Worm (Caenorhabditis elegans) whole organism, young adult: ENCODE measurements around the gene R02F2.9.

ENCODE experiments used
- B0035.1 ChIP-seq: sonication (generic microtip); optimal IDR thresholded peaks from 2 replicates; lab custom pipeline; 2016; ENCODE audit warnings: missing genetic modification characterization, mild to moderate bottlenecking, missing compliant biosample characterization, missing genotype, missing genetic modification reagents
- C17E4.6 ChIP-seq: fragments of 200-800 bp; sonication (Bioruptor generic); IDR thresholded peaks from 2 replicates; pipeline ENCODE4 v1.3.6; 2022; ENCODE audit warnings: missing genetic modification reagents, missing genetic modification characterization, missing compliant biosample characterization
- F49E8.2 ChIP-seq: sonication (generic microtip); optimal IDR thresholded peaks from 3 replicates; lab custom pipeline; 2017; ENCODE audit warnings: missing genetic modification characterization, mild to moderate bottlenecking, missing compliant biosample characterization, antibody characterized with exemption, moderate library complexity; ENCODE audit not compliant: insufficient read depth
- F55B11.4 ChIP-seq: sonication (generic microtip); optimal IDR thresholded peaks from 2 replicates; lab custom pipeline; 2016; ENCODE audit warnings: missing compliant biosample characterization, missing genetic modification characterization, borderline replicate concordance; ENCODE audit not compliant: insufficient read depth
- F57A8.1 ChIP-seq: fragments of 200-800 bp; sonication (Bioruptor generic); optimal IDR thresholded peaks from 2 replicates; lab custom pipeline; 2018; ENCODE audit warnings: mild to moderate bottlenecking, missing genetic modification characterization, moderate library complexity, missing compliant biosample characterization
- T07F8.4 ChIP-seq: sonication (generic microtip); optimal IDR thresholded peaks from 2 replicates; lab custom pipeline; 2016; ENCODE audit warnings: mild to moderate bottlenecking, missing genetic modification characterization, moderate library complexity, missing compliant biosample characterization
- Y56A3A.18 ChIP-seq: fragments of 200-800 bp; sonication (Bioruptor generic); IDR thresholded peaks from 2 replicates; pipeline ENCODE4 v1.3.6; 2022; ENCODE audit warnings: missing genetic modification reagents, missing genetic modification characterization, missing compliant biosample characterization
- Y79H2A.3 ChIP-seq: fragments of 200-800 bp; sonication (Bioruptor generic); conservative IDR thresholded peaks from 2 replicates; pipeline ENCODE4 v1.3.6; 2022; ENCODE audit warnings: missing genetic modification reagents, missing genetic modification characterization, missing compliant biosample characterization
- ZK185.1 ChIP-seq: sonication (generic microtip); optimal IDR thresholded peaks from 2 replicates; lab custom pipeline; 2016; ENCODE audit warnings: mild to moderate bottlenecking, missing genetic modification characterization, missing compliant biosample characterization; ENCODE audit not compliant: poor library complexity, severe bottlenecking
- ama-1 ChIP-seq, 3 experiments: fragments of 150-350 bp in 1 of 3; sonication (generic microtip) in 2 of 3; optimal IDR thresholded peaks; 2 replicates each; lab custom pipeline; 2014 to 2018; ENCODE audit warnings: missing biosample characterization in 2 of 3, missing genetic modification characterization in 2 of 3, missing genetic modification reagents in 2 of 3
- attf-3 ChIP-seq: fragments of 200-800 bp; sonication (Bioruptor generic); conservative IDR thresholded peaks from 2 replicates; pipeline ENCODE4 v1.3.6; 2022; ENCODE audit warnings: missing genetic modification reagents, missing genetic modification characterization, missing compliant biosample characterization
- ccch-3 ChIP-seq: fragments of 200-800 bp; sonication (Bioruptor generic); optimal IDR thresholded peaks from 2 replicates; lab custom pipeline; 2018; ENCODE audit warnings: mild to moderate bottlenecking, missing genetic modification characterization, missing compliant biosample characterization
- cebp-2 ChIP-seq: fragments of 200-800 bp; sonication (Bioruptor generic); IDR thresholded peaks from 2 replicates; pipeline ENCODE4 v1.3.6; 2022; ENCODE audit warnings: missing genetic modification characterization, missing compliant biosample characterization
- ceh-100 ChIP-seq: fragments of 200-800 bp; sonication (Bioruptor generic); IDR thresholded peaks from 2 replicates; pipeline ENCODE4 v1.3.6; 2022; ENCODE audit warnings: missing genetic modification reagents, missing genetic modification characterization, missing compliant biosample characterization
- ceh-40 ChIP-seq: fragments of 200-800 bp; sonication (Bioruptor generic); IDR thresholded peaks from 2 replicates; pipeline ENCODE4 v1.3.6; 2022; ENCODE audit warnings: missing genetic modification characterization, missing compliant biosample characterization
- dpff-1 ChIP-seq: sonication (generic microtip); optimal IDR thresholded peaks from 2 replicates; lab custom pipeline; 2017; ENCODE audit warnings: mild to moderate bottlenecking, missing genetic modification characterization, missing compliant biosample characterization
- egl-18 ChIP-seq: fragments of 200-800 bp; sonication (Bioruptor generic); IDR thresholded peaks from 2 replicates; pipeline ENCODE4 v1.3.6; 2022; ENCODE audit warnings: missing genetic modification reagents, missing genetic modification characterization, missing compliant biosample characterization
- hlh-12 ChIP-seq: sonication (generic microtip); optimal IDR thresholded peaks from 2 replicates; lab custom pipeline; 2016; ENCODE audit warnings: missing genetic modification characterization, missing compliant biosample characterization
- hlh-26 ChIP-seq: fragments of 200-800 bp; sonication (Bioruptor generic); conservative IDR thresholded peaks from 2 replicates; pipeline ENCODE4 v1.3.6; 2022; ENCODE audit warnings: missing genetic modification reagents, missing genetic modification characterization, missing compliant biosample characterization
- hmg-20 ChIP-seq: fragments of 200-800 bp; sonication (Bioruptor generic); IDR thresholded peaks from 2 replicates; pipeline ENCODE4 v1.3.6; 2022; ENCODE audit warnings: missing genetic modification reagents, missing genetic modification characterization, missing compliant biosample characterization
- hrde-1 ChIP-seq: sonication (generic microtip); optimal IDR thresholded peaks from 2 replicates; lab custom pipeline; 2016; ENCODE audit warnings: missing genetic modification characterization, mild to moderate bottlenecking, missing compliant biosample characterization, moderate library complexity, missing genotype, missing genetic modification reagents, borderline replicate concordance
- let-526 ChIP-seq: fragments of 200-800 bp; sonication (Bioruptor generic); IDR thresholded peaks from 2 replicates; pipeline ENCODE4 v1.3.6; 2022; ENCODE audit warnings: missing genetic modification reagents, missing genetic modification characterization, missing compliant biosample characterization
- let-607 ChIP-seq, 2 experiments: fragments of 200-800 bp in 1 of 2; sonication (Bioruptor generic) in 1 of 2; sonication (generic microtip) in 1 of 2; optimal IDR thresholded peaks; 2 replicates each; lab custom pipeline; 2016 to 2018; ENCODE audit warnings: mild to moderate bottlenecking in 2 of 2, missing compliant biosample characterization in 2 of 2, missing genetic modification characterization in 2 of 2, moderate library complexity in 2 of 2, missing genotype in 1 of 2
- lin-26 ChIP-seq: fragments of 200-800 bp; sonication (Bioruptor generic); IDR thresholded peaks from 2 replicates; pipeline ENCODE4 v1.3.6; 2022; ENCODE audit warnings: missing genetic modification reagents, missing genetic modification characterization, missing compliant biosample characterization
- lin-35 ChIP-seq, 3 experiments: fragments of 150-350 bp in 2 of 3; sonication (generic microtip) in 1 of 3; optimal IDR thresholded peaks; 2 replicates each; lab custom pipeline; 2014 to 2018; ENCODE audit warnings: missing biosample characterization in 3 of 3, missing genetic modification characterization in 3 of 3, missing genetic modification reagents in 3 of 3
- lsl-1 ChIP-seq: fragments of 200-800 bp; sonication (Bioruptor generic); optimal IDR thresholded peaks from 2 replicates; lab custom pipeline; 2018; ENCODE audit warnings: mild to moderate bottlenecking, missing genetic modification characterization, moderate library complexity, missing compliant biosample characterization
- madf-6 ChIP-seq: fragments of 200-800 bp; sonication (Bioruptor generic); IDR thresholded peaks from 2 replicates; pipeline ENCODE4 v1.3.6; 2022; ENCODE audit warnings: missing genetic modification reagents, missing genetic modification characterization, missing compliant biosample characterization
- mel-28 ChIP-seq: sonication (generic microtip); optimal IDR thresholded peaks from 2 replicates; lab custom pipeline; 2016; ENCODE audit warnings: borderline replicate concordance, mild to moderate bottlenecking, missing genetic modification characterization, missing compliant biosample characterization
- mxl-1 ChIP-seq: sonication (generic microtip); optimal IDR thresholded peaks from 2 replicates; lab custom pipeline; 2016; ENCODE audit warnings: missing genetic modification characterization, missing compliant biosample characterization
- nfya-2 ChIP-seq: fragments of 200-800 bp; sonication (Bioruptor generic); IDR thresholded peaks from 2 replicates; pipeline ENCODE4 v1.3.6; 2022; ENCODE audit warnings: missing genetic modification reagents, missing genetic modification characterization, missing compliant biosample characterization
- nfyb-1 ChIP-seq: fragments of 200-800 bp; sonication (Bioruptor generic); IDR thresholded peaks from 2 replicates; pipeline ENCODE4 v1.3.6; 2022; ENCODE audit warnings: missing genetic modification reagents, missing genetic modification characterization, missing compliant biosample characterization
- nhr-120 ChIP-seq: fragments of 200-800 bp; sonication (Bioruptor generic); IDR thresholded peaks from 2 replicates; pipeline ENCODE4 v1.3.6; 2022; ENCODE audit warnings: missing genetic modification characterization, missing compliant biosample characterization
- nhr-90 ChIP-seq: sonication (generic microtip); optimal IDR thresholded peaks from 2 replicates; lab custom pipeline; 2016; ENCODE audit warnings: missing genotype, mild to moderate bottlenecking, missing genetic modification characterization, missing compliant biosample characterization
- pbrm-1 ChIP-seq: fragments of 200-800 bp; sonication (Bioruptor generic); IDR thresholded peaks from 2 replicates; pipeline ENCODE4 v1.3.6; 2022; ENCODE audit warnings: missing genetic modification reagents, missing genetic modification characterization, missing compliant biosample characterization
- rpc-1 ChIP-seq, 2 experiments: fragments of 150-350 bp in 1 of 2; sonication (generic microtip) in 1 of 2; optimal IDR thresholded peaks; 2 replicates each; lab custom pipeline; 2014 to 2018; ENCODE audit warnings: missing biosample characterization in 1 of 2, missing genetic modification characterization in 1 of 2, missing genetic modification reagents in 1 of 2, missing genotype in 1 of 2
- sdz-38 ChIP-seq: sonication (generic microtip); optimal IDR thresholded peaks from 2 replicates; lab custom pipeline; 2016; ENCODE audit warnings: missing genotype, missing genetic modification characterization, missing compliant biosample characterization
- snpc-1.3 ChIP-seq: sonication (generic microtip); optimal IDR thresholded peaks from 2 replicates; lab custom pipeline; 2017; ENCODE audit warnings: missing genetic modification characterization, mild to moderate bottlenecking, missing compliant biosample characterization, antibody characterized with exemption, moderate library complexity, missing genotype, missing genetic modification reagents; ENCODE audit not compliant: insufficient read depth
- somi-1 ChIP-seq: fragments of 200-800 bp; sonication (Bioruptor generic); optimal IDR thresholded peaks from 2 replicates; lab custom pipeline; 2018; ENCODE audit warnings: mild to moderate bottlenecking, missing genetic modification characterization, missing compliant biosample characterization
- tbx-9 ChIP-seq: sonication (generic microtip); optimal IDR thresholded peaks from 2 replicates; lab custom pipeline; 2016; ENCODE audit warnings: borderline replicate concordance, missing genetic modification characterization, inconsistent platforms, missing compliant biosample characterization
- unc-130 ChIP-seq: sonication (generic microtip); optimal IDR thresholded peaks from 2 replicates; lab custom pipeline; 2016; ENCODE audit warnings: missing genetic modification reagents, missing genetic modification characterization, missing compliant biosample characterization
- zfh-2 ChIP-seq: fragments of 200-800 bp; sonication (Bioruptor generic); conservative IDR thresholded peaks from 2 replicates; pipeline ENCODE4 v1.3.6; 2022; ENCODE audit warnings: missing genetic modification reagents, missing genetic modification characterization, missing compliant biosample characterization
- ztf-18 ChIP-seq: sonication (generic microtip); optimal IDR thresholded peaks from 2 replicates; lab custom pipeline; 2016; ENCODE audit warnings: missing genotype, mild to moderate bottlenecking, missing genetic modification characterization, missing compliant biosample characterization
- ztf-26 ChIP-seq: sonication (generic microtip); optimal IDR thresholded peaks from 2 replicates; lab custom pipeline; 2017; ENCODE audit warnings: missing genetic modification characterization, missing compliant biosample characterization
- ztf-28 ChIP-seq: fragments of 200-800 bp; sonication (Bioruptor generic); IDR thresholded peaks from 2 replicates; pipeline ENCODE4 v1.3.6; 2022; ENCODE audit warnings: missing genetic modification reagents, missing genetic modification characterization, missing compliant biosample characterization
- ztf-3 ChIP-seq: fragments of 200-800 bp; sonication (Bioruptor generic); optimal IDR thresholded peaks from 2 replicates; lab custom pipeline; 2018; ENCODE audit warnings: mild to moderate bottlenecking, missing genetic modification characterization, missing compliant biosample characterization
- ztf-6 ChIP-seq: fragments of 200-800 bp; sonication (Bioruptor generic); IDR thresholded peaks from 2 replicates; pipeline ENCODE4 v1.3.6; 2022; ENCODE audit warnings: missing genetic modification reagents, missing genetic modification characterization, missing compliant biosample characterization

R02F2.9 gene

DNA sequence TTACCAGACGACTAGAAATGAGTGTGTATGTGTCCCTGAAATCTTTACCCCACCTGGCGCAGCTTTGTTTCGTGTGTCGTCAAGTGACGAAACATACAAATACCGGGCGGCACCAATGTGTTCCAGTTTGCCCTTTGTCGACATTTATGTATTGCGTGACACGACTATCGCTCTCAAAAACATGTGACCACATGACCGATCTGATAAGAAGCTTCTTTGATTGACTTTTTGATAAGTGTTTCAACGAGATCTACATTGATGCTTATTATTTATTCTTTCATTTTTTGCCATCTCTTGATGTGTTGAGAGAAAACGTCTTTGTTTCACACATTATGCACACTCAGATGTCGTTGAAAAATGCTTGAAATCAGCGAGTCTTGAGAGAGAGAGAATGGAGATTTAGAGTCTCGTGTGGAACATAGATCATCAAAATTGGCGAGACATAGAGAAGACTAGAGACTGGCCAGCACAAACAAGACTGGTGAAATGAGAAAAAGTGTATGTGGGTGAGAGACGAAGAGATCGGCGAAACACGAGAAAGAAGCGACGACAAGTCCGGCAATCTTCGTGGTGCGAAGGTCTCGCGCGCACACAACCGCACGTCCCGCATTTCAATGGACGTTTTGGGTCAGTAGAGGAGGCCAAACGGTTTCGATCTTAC is 4.1 kb downstream of the R02F2.9 start (continued):
- TF ChIP-seq F57A8.1, result no peak
- no peak for TF ChIP-seq nhr-90 (tag; lab: Kevin White, UChicago)
- no peak; the same call in 1 of the 2 replicates for TF ChIP-seq pbrm-1 (GFP tag; lab: Robert Waterston, UW)
- TF ChIP-seq madf-6 (GFP tag; lab: Robert Waterston, UW), result no peak
- TF ChIP-seq snpc-1.3 (tag; lab: Kevin White, UChicago), result no peak
- TF ChIP-seq T07F8.4 (tag; lab: Kevin White, UChicago), result no peak
- TF ChIP-seq attf-3 (GFP tag; lab: Robert Waterston, UW), result 0 out of 2 replicates have a peak, but pooled peaks have one; percentile 19
- peak; percentile 14 for TF ChIP-seq ZK185.1 (tag; lab: Kevin White, UChicago)
- peak; percentile 18 for TF ChIP-seq somi-1 (GFP tag; lab: Kevin White, UChicago)
- no peak for TF ChIP-seq tbx-9 (tag; lab: Kevin White, UChicago)
- TF ChIP-seq Y79H2A.3, result no peak
- TF ChIP-seq hmg-20 (GFP tag; lab: Robert Waterston, UW), result no peak
- TF ChIP-seq F49E8.2, result no peak
- no peak for TF ChIP-seq rpc-1 (optimal IDR thresholded peaks at IDR 0.05; lab: Kevin White, UChicago)
- no peak for TF ChIP-seq rpc-1 (tag; optimal IDR thresholded peaks at IDR 0.05; lab: Kevin White, UChicago)
- no peak for TF ChIP-seq ceh-100 (GFP tag; lab: Robert Waterston, UW)
- no peak for TF ChIP-seq B0035.1 (tag; lab: Kevin White, UChicago)
- TF ChIP-seq F55B11.4 (tag; lab: Kevin White, UChicago), result no peak
- no peak for TF ChIP-seq ccch-3 (GFP tag; lab: Kevin White, UChicago)
- no peak for TF ChIP-seq C17E4.6 (GFP tag; lab: Robert Waterston, UW)
- no peak for TF ChIP-seq mel-28
- peak in 1 of 3 experiments; percentile 16 for TF ChIP-seq lin-35 (GFP tag; optimal IDR thresholded peaks at IDR 0.05; lab: Kevin White, UChicago)
- TF ChIP-seq hrde-1 (tag; lab: Kevin White, UChicago), result no peak
- no peak for TF ChIP-seq ztf-3 (GFP tag; lab: Kevin White, UChicago)
- TF ChIP-seq unc-130 (GFP tag; lab: Kevin White, UChicago), result no peak
- TF ChIP-seq hlh-12 (tag; lab: Kevin White, UChicago), result no peak
- no peak for TF ChIP-seq let-526
- no peak for TF ChIP-seq nfya-2 (GFP tag; lab: Robert Waterston, UW)
- no peak for TF ChIP-seq sdz-38 (tag; lab: Kevin White, UChicago)
- no peak for TF ChIP-seq ztf-26 (tag; lab: Kevin White, UChicago)
- peak; percentile 72 for TF ChIP-seq zfh-2 (GFP tag; lab: Robert Waterston, UW)
- no peak for TF ChIP-seq hlh-26
- TF ChIP-seq cebp-2 (GFP tag; lab: Robert Waterston, UW), result no peak
- TF ChIP-seq mxl-1 (tag; lab: Kevin White, UChicago), result no peak
- no peak for TF ChIP-seq Y56A3A.18 (GFP tag; lab: Robert Waterston, UW)
- TF ChIP-seq ztf-6 (GFP tag; lab: Robert Waterston, UW), result no peak
- no peak for TF ChIP-seq ceh-40 (GFP tag; lab: Robert Waterston, UW)
- TF ChIP-seq lsl-1 (GFP tag; lab: Kevin White, UChicago), result no peak
- no peak for TF ChIP-seq nhr-120 (GFP tag; lab: Robert Waterston, UW)
- TF ChIP-seq ama-1 (optimal IDR thresholded peaks at IDR 0.05; lab: Kevin White, UChicago), result no peak
- TF ChIP-seq ama-1 (GFP tag; optimal IDR thresholded peaks at IDR 0.05; lab: Kevin White, UChicago), result no peak
- TF ChIP-seq ztf-28 (GFP tag; lab: Robert Waterston, UW), result no peak
- TF ChIP-seq nfyb-1 (GFP tag; lab: Robert Waterston, UW), result peak; percentile 10; the same call in 1 of the 2 replicates
- no peak for TF ChIP-seq egl-18 (GFP tag; lab: Robert Waterston, UW)
- TF ChIP-seq ztf-18 (tag; lab: Kevin White, UChicago), result no peak
- TF ChIP-seq dpff-1 (tag; lab: Kevin White, UChicago), result no peak
- peak; percentile 9; the same call in 1 of the 2 replicates for TF ChIP-seq lin-26 (GFP tag; lab: Robert Waterston, UW)
- TF ChIP-seq let-607 (tag; optimal IDR thresholded peaks at IDR 0.05; lab: Kevin White, UChicago), result peak in 1 of 2 experiments; percentile 29
